Fruit fly (Drosophila melanogaster) whole organism, larva: ENCODE data around the gene CG10576.

Source experiments
- noc ChIP-seq: fragments of 200-800 bp; sonication (Bioruptor generic); optimal IDR thresholded peaks from 3 replicates; lab custom pipeline; 2019; ENCODE audit warnings: missing biosample characterization, mild to moderate bottlenecking, missing genetic modification characterization, moderate library complexity

Gene CG10576

DNA sequence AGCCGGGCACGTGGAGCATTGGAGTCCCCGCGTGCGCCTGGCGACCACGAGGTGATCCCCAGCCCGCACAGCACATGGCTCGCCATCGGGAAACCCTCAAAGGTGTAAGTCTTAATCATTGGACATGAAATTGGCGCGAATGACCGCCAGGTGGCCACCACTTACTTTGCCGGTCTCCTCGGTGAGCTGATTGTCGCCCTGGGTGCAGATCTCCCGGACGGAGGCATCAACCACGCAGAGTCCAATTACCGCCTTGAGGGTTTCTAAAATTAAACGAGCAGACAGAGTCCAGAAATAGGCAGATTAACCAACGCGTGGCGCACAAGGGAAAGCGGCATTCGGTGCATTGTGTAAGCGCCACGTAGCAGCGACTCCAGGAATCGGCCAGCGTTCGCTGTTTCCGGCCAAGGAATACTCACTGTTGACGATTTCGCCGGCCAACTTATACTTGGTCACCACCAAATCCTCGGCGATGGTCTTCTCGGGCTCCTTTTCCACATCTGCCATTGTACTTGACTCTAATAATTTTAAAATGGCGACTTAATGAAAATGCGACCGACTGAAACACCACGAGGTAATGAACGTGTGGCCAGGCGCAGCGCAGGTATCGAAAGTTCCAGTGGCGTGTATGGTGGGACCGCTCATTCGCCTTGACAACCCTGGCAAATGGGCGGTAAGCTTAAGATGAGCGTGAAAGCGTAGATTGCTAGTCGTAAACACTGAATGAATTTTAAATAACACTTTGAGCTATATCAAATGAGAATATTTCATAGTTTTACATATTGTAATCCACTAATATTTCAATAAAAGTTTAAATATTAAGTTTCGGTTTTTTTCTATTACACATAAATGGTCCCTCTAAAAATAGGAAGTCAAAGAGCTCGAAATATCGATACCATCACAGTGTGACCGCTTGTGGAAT is at the start of gene CG10576:
Gene CG10576, minus strand, starts transcription at position 781 of the 922 bp plus-strand sequence.
- TF ChIP-seq noc (tag; lab: Kevin White, UChicago), result no peak

- no peak for TF ChIP-seq noc (tag; lab: Kevin White, UChicago)
Measured at dm6 chr3L:5813016-5813415, 47.5 kb upstream of the CG10576 start, which contains the start of gene mad2. Gene mad2 (minus strand): TSS chr3L:5813093.

DNA sequence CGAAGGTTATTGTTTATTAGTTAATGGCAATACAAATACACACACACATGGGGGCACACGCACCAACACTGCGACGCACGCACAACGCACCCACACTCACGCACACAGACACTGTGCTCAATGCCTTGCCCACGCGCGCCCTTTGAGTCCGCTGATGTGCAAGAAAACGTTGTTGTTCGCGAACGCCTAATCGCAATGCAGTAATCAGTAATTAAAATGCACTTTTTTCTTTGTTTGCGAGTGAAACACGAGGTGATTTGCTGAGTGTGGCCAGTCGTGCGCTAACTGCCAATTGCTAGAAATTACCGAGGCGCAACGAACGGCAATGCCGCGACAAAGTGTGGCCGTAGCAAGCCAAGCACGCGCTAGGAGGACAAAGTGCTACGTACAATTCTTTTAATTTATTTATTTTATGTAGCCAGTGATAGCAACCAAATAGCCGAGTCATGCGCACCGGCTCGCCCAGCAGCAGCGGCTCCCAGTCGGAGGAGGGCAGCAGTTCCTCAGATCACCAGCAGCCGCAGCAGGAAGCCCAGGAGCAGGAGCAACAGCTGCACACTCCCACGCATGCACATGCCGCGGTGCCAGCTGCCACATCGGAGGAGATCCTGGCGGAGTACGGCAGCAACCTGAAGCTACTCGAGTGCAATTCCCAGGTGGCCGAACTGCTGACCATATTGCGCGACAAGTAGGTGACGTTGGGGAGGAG is 45.3 kb upstream of the CG10576 start, which contains the start of the genes S6k and kri:
Gene S6k, minus strand, starts transcription at position 299 of the 709 bp plus-strand sequence.
Gene kri, plus strand, starts transcription at position 341 of the 709 bp plus-strand sequence.
- TF ChIP-seq noc (tag; lab: Kevin White, UChicago), result peak; percentile 42

DNA sequence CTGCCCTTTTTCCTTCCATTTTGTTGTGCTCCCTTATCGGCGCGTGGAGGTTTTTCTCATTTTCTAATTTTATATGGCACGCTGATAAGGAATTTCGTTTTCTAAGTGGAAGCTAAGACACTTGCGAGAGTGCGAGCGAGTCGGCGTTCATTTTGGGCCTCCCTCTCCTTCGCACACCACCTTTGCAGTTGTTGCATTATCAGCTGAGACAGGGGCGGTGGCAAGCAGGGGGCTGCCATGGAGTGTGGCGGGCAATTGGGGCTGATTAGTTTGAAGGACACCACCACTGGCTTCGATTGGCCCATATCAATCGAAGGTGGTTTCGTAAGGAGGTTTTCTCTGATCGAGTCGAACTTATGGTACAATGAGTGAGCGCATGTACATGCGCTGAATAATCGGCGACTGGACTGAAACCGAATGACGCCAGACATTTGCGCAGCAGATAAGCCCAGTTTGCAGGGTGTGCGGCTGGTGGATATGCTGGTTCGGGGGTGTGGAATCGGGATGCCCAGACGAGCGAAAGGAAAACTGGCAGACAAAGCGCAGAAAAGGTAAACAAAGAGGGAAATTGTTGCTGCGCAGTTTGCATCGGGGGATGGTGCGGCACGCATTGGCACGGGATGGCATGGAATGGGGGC is 44.3 kb upstream of the CG10576 start:
- TF ChIP-seq noc (tag; lab: Kevin White, UChicago), result peak; percentile 35

DNA sequence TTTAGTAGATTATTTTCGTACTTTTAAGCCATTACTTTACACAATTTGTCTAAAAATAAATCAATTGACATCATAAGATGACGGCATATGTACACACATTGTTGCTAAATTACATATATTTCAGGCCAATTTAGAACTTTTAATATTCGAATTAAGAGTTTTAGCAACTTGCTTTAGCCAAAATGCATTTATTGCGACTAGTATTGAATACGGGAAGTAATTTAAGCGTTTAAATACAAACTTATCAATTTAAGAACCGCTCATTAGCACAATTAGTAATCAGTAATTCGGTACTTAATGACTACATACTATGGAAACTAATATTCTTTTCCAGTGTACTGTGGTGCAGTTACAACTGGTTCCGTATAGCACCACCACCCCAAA is 43.7 kb upstream of the CG10576 start:
- TF ChIP-seq noc (tag; lab: Kevin White, UChicago), result no peak

dm6 chr3L:5808540-5809200 is 43.2 kb upstream of the CG10576 start:
- peak; percentile 57 for TF ChIP-seq noc (tag; lab: Kevin White, UChicago)

dm6 chr3L:5808101-5808433 is 42.6 kb upstream of the CG10576 start:
- TF ChIP-seq noc (tag; lab: Kevin White, UChicago), result peak; percentile 52

DNA sequence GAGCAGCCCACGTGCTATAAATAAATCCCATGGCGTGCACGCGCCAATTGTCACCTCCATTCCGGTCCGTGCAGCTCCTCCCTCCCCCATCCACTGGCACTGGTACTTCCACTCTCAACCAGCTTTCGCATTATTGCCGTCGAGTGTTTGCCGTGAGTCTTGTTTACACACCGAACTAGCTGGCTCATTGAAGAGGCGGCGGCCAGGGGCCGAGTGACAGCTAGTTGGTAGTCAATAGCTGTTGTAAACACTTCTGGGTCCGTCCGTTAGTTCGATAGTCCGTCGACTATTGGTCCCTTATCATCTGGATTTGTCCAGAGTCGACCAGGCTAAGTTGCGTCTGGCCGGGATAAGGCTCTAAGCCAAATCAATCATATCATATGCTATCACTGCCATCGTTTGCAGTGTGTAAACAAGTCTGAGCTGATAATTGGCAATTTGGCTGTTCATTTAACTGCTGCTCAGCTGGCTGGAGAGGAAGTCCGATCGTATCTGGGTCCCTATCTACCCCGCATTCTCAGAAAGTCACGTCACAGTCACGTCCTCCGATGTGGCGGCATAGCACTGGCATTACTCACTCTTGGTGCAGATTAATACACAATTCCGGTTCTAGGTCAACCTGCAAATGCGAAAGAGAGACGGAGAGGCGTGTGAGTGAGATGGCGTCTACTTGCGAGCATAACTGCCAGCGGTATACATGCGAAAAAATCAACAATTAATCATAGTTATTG is 42.0 kb upstream of the CG10576 start:
- TF ChIP-seq noc (tag; lab: Kevin White, UChicago), result no peak

dm6 chr3L:5802733-5803132 is 37.2 kb upstream of the CG10576 start, which contains the start of gene CG42272:
Gene CG42272 (plus strand): TSS chr3L:5803033.
- no peak for TF ChIP-seq noc (tag; lab: Kevin White, UChicago)

dm6 chr3L:5802063-5802531 is 36.6 kb upstream of the CG10576 start:
- TF ChIP-seq noc (tag; lab: Kevin White, UChicago), result no peak

dm6 chr3L:5797274-5797673 is 31.8 kb upstream of the CG10576 start:
- no peak for TF ChIP-seq noc (tag; lab: Kevin White, UChicago)

dm6 chr3L:5796493-5796998 is 31.0 kb upstream of the CG10576 start, which contains the start of gene Tektin-C:
Gene Tektin-C (minus strand): TSS chr3L:5796543.
- no peak for TF ChIP-seq noc (tag; lab: Kevin White, UChicago)

DNA sequence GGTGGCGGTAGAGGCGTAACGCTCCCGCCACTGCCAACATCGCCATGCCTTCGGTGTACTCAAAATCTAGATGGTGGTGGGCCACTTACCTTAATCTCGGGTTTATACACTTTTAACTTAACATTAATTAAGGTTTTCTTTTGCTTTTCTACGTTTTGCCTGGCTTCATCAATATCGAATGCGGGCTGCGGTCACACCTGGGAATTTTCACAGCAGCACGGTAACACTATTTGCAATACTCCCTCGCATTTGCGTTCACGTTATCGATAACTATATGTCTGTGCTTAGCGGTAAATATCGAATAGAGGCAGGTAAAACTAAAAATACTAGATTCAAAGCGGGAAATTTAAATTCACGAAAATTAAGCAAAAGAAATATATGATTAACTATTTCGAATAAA is 28.5 kb upstream of the CG10576 start, which contains the start of gene Bre1:
Gene Bre1, minus strand, starts transcription at position 226 of the 400 bp plus-strand sequence.
- no peak for TF ChIP-seq noc (tag; lab: Kevin White, UChicago)

- no peak for TF ChIP-seq noc (tag; lab: Kevin White, UChicago)
Measured at dm6 chr3L:5789663-5790062, 24.2 kb upstream of the CG10576 start.
